Worm (Caenorhabditis elegans) whole organism, late embryonic: ENCODE measurements around the gene ubh-1.
A peak's percentile ranks its signal among the peaks of the same experiment; 100 is the strongest.

Experiments used
- C08G9.2 ChIP-seq: sonication (generic microtip); optimal IDR thresholded peaks from 2 replicates; lab custom pipeline; 2016; ENCODE audit warnings: mild to moderate bottlenecking, missing genetic modification characterization, moderate library complexity, missing compliant biosample characterization
- C38D4.7 ChIP-seq: fragments of 200-800 bp; sonication (Bioruptor generic); optimal IDR thresholded peaks from 2 replicates; lab custom pipeline; 2018; ENCODE audit warnings: mild to moderate bottlenecking, missing genetic modification characterization, moderate library complexity, missing compliant biosample characterization
- K09A11.1 ChIP-seq: sonication (generic microtip); optimal IDR thresholded peaks from 2 replicates; lab custom pipeline; 2017; ENCODE audit warnings: antibody characterized with exemption, mild to moderate bottlenecking, missing genetic modification characterization, missing compliant biosample characterization; ENCODE audit not compliant: insufficient read depth
- T23F11.4 ChIP-seq: fragments of 200-800 bp; sonication (Bioruptor generic); optimal IDR thresholded peaks from 2 replicates; lab custom pipeline; 2018; ENCODE audit warnings: mild to moderate bottlenecking, missing genetic modification characterization, missing compliant biosample characterization
- Y22D7AL.16 ChIP-seq: sonication (generic microtip); optimal IDR thresholded peaks from 2 replicates; lab custom pipeline; 2016; ENCODE audit warnings: missing genetic modification characterization, missing compliant biosample characterization
- ahr-1 ChIP-seq: sonication (generic microtip); optimal IDR thresholded peaks from 2 replicates; lab custom pipeline; 2016; ENCODE audit warnings: missing genetic modification characterization, missing compliant biosample characterization
- ceh-18 ChIP-seq: sonication (generic microtip); optimal IDR thresholded peaks from 2 replicates; lab custom pipeline; 2016; ENCODE audit warnings: missing genetic modification characterization, missing compliant biosample characterization
- ceh-19 ChIP-seq: fragments of 200-800 bp; sonication (Bioruptor generic); optimal IDR thresholded peaks from 2 replicates; lab custom pipeline; 2018; ENCODE audit warnings: mild to moderate bottlenecking, missing genetic modification characterization, missing compliant biosample characterization
- ceh-2 ChIP-seq: sonication (generic microtip); optimal IDR thresholded peaks from 2 replicates; lab custom pipeline; 2016; ENCODE audit warnings: missing genotype, missing genetic modification characterization, missing compliant biosample characterization
- ceh-24 ChIP-seq: sonication (generic microtip); optimal IDR thresholded peaks from 2 replicates; lab custom pipeline; 2016; ENCODE audit warnings: mild to moderate bottlenecking, missing genetic modification characterization, missing compliant biosample characterization
- ceh-31 ChIP-seq: sonication (generic microtip); optimal IDR thresholded peaks from 2 replicates; lab custom pipeline; 2016; ENCODE audit warnings: missing genetic modification characterization, missing compliant biosample characterization
- ceh-34 ChIP-seq: sonication (generic microtip); optimal IDR thresholded peaks from 2 replicates; lab custom pipeline; 2016; ENCODE audit warnings: mild to moderate bottlenecking, missing genetic modification characterization, missing compliant biosample characterization
- ceh-45 ChIP-seq: fragments of 200-800 bp; sonication (Bioruptor generic); IDR thresholded peaks from 2 replicates; pipeline ENCODE4 v1.3.6; 2022; ENCODE audit warnings: missing genetic modification reagents, missing genetic modification characterization, missing compliant biosample characterization
- ceh-6 ChIP-seq: fragments of 200-800 bp; sonication (Bioruptor generic); optimal IDR thresholded peaks from 2 replicates; lab custom pipeline; 2018; ENCODE audit warnings: mild to moderate bottlenecking, missing genetic modification characterization, missing compliant biosample characterization
- dmd-4 ChIP-seq: sonication (generic microtip); optimal IDR thresholded peaks from 2 replicates; lab custom pipeline; 2016; ENCODE audit warnings: borderline replicate concordance, missing genetic modification characterization, missing compliant biosample characterization
- elt-4 ChIP-seq: sonication (generic microtip); optimal IDR thresholded peaks from 2 replicates; lab custom pipeline; 2016; ENCODE audit warnings: missing genetic modification characterization, missing compliant biosample characterization
- ets-4 ChIP-seq: sonication (generic microtip); optimal IDR thresholded peaks from 2 replicates; lab custom pipeline; 2016; ENCODE audit warnings: missing genetic modification characterization, missing compliant biosample characterization
- fax-1 ChIP-seq: sonication (generic microtip); optimal IDR thresholded peaks from 2 replicates; lab custom pipeline; 2016; ENCODE audit warnings: missing genotype, missing genetic modification characterization, missing compliant biosample characterization
- hlh-6 ChIP-seq: sonication (generic microtip); optimal IDR thresholded peaks from 2 replicates; lab custom pipeline; 2016; ENCODE audit warnings: missing genotype, missing genetic modification characterization, missing compliant biosample characterization
- lim-6 ChIP-seq: sonication (generic microtip); optimal IDR thresholded peaks from 2 replicates; lab custom pipeline; 2016; ENCODE audit warnings: missing genetic modification characterization, missing compliant biosample characterization
- lin-11 ChIP-seq: fragments of 200-800 bp; sonication (Bioruptor generic); optimal IDR thresholded peaks from 2 replicates; lab custom pipeline; 2018; ENCODE audit warnings: mild to moderate bottlenecking, missing genetic modification characterization, missing compliant biosample characterization
- madf-2 ChIP-seq: sonication (generic microtip); optimal IDR thresholded peaks from 2 replicates; lab custom pipeline; 2017; ENCODE audit warnings: missing genetic modification characterization, missing compliant biosample characterization
- nfya-1 ChIP-seq: sonication (generic microtip); optimal IDR thresholded peaks from 2 replicates; lab custom pipeline; 2017; ENCODE audit warnings: missing genetic modification characterization, mild to moderate bottlenecking, missing compliant biosample characterization, antibody characterized with exemption, moderate library complexity
- nhr-11 ChIP-seq: fragments of 150-350 bp; optimal IDR thresholded peaks from 2 replicates; lab custom pipeline; 2014; ENCODE audit warnings: missing biosample characterization, missing genetic modification characterization
- npax-4 ChIP-seq: sonication (generic microtip); optimal IDR thresholded peaks from 2 replicates; lab custom pipeline; 2016; ENCODE audit warnings: missing genetic modification characterization, missing compliant biosample characterization
- pax-1 ChIP-seq: fragments of 150-350 bp; optimal IDR thresholded peaks from 2 replicates; lab custom pipeline; 2014; ENCODE audit warnings: missing biosample characterization, missing genetic modification characterization
- pha-2 ChIP-seq: sonication (generic microtip); optimal IDR thresholded peaks from 2 replicates; lab custom pipeline; 2017; ENCODE audit warnings: mild to moderate bottlenecking, missing genetic modification characterization, missing compliant biosample characterization
- pha-4 ChIP-seq: fragments of 150-350 bp; optimal IDR thresholded peaks from 2 replicates; lab custom pipeline; 2018; ENCODE audit warnings: missing biosample characterization, missing genetic modification reagents, missing genetic modification characterization
- pqm-1 ChIP-seq: sonication (generic microtip); optimal IDR thresholded peaks from 2 replicates; lab custom pipeline; 2016; ENCODE audit warnings: missing genetic modification characterization, missing compliant biosample characterization
- pros-1 ChIP-seq: fragments of 150-350 bp; optimal IDR thresholded peaks from 2 replicates; lab custom pipeline; 2014; ENCODE audit warnings: missing biosample characterization, missing genetic modification reagents, missing genetic modification characterization
- ref-2 ChIP-seq: sonication (generic microtip); optimal IDR thresholded peaks from 2 replicates; lab custom pipeline; 2016; ENCODE audit warnings: missing genetic modification characterization, missing compliant biosample characterization
- rnt-1 ChIP-seq: sonication (generic microtip); optimal IDR thresholded peaks from 2 replicates; lab custom pipeline; 2016; ENCODE audit warnings: missing genetic modification characterization, missing compliant biosample characterization
- sdc-2 ChIP-seq: sonication (generic microtip); optimal IDR thresholded peaks from 2 replicates; lab custom pipeline; 2016; ENCODE audit warnings: missing genotype, missing genetic modification characterization, missing compliant biosample characterization
- tbx-2 ChIP-seq: sonication (generic microtip); optimal IDR thresholded peaks from 2 replicates; lab custom pipeline; 2016; ENCODE audit warnings: missing genetic modification characterization, missing compliant biosample characterization
- ttx-3 ChIP-seq: sonication (generic microtip); optimal IDR thresholded peaks from 2 replicates; lab custom pipeline; 2016; ENCODE audit warnings: missing genetic modification reagents, missing genetic modification characterization, missing compliant biosample characterization
- unc-42 ChIP-seq: sonication (generic microtip); optimal IDR thresholded peaks from 2 replicates; lab custom pipeline; 2016; ENCODE audit warnings: missing genotype, missing genetic modification characterization, missing compliant biosample characterization
- unc-55 ChIP-seq: sonication (generic microtip); optimal IDR thresholded peaks from 2 replicates; lab custom pipeline; 2017; ENCODE audit warnings: missing biosample characterization, missing genetic modification reagents, missing genetic modification characterization
- ztf-16 ChIP-seq: sonication (generic microtip); optimal IDR thresholded peaks from 2 replicates; lab custom pipeline; 2017; ENCODE audit warnings: missing genetic modification characterization, missing compliant biosample characterization

ubh-1 gene

DNA sequence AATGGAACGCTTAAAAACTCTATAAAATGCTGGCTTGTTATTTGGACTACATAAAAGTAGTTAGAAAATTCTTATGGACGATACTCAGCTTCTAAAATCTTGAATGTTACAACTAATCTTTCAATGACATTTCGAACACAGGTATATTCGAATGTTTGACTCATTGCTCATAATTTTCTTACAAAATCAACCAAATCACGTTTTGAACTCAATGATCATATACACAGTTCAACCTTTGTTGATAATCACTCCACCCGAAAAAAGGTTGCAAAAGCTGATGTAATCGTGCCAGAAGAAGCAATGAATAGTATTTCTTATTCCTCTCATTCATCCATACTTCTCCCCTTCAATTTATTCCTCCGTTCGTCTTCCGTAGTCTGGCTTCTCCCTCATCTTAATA is 37.9 kb upstream of the ubh-1 start, which contains the start of gene K04A8.20:
TSS of gene K04A8.20 (plus strand) at position 301 of the 400 bp plus-strand sequence.
- TF ChIP-seq T23F11.4 (GFP tag; lab: Kevin White, UChicago) (no peak), unc-55 (no peak), sdc-2 (tag; lab: Kevin White, UChicago) (no peak), madf-2 (no peak), pha-4 (tag; lab: Kevin White, UChicago) (no peak), elt-4 (tag; lab: Kevin White, UChicago) (no peak), Y22D7AL.16 (no peak), ttx-3 (tag; lab: Kevin White, UChicago) (no peak)

DNA sequence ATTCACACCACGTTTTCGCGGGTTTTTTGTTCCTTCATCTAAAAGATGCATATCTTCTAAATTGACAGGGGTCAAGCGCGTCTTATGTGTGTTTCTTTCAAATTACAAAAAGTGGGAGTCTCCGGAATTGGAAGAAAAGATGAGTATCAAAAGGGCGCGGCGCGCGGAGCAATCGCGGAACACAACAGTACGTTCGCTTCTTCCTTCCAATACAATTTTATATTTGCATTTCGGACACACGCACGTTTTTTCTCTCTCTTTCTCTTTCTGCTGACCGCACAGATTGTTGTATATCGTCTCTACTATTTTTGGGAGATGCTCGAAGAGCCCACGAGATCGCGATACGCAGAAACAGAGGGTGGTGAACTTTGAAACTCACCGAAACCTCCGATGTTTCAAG is 37.1 kb upstream of the ubh-1 start:
- TF ChIP-seq hlh-6 (tag; lab: Kevin White, UChicago), result no peak
- TF ChIP-seq, all 69 proteins: peak for 0

DNA sequence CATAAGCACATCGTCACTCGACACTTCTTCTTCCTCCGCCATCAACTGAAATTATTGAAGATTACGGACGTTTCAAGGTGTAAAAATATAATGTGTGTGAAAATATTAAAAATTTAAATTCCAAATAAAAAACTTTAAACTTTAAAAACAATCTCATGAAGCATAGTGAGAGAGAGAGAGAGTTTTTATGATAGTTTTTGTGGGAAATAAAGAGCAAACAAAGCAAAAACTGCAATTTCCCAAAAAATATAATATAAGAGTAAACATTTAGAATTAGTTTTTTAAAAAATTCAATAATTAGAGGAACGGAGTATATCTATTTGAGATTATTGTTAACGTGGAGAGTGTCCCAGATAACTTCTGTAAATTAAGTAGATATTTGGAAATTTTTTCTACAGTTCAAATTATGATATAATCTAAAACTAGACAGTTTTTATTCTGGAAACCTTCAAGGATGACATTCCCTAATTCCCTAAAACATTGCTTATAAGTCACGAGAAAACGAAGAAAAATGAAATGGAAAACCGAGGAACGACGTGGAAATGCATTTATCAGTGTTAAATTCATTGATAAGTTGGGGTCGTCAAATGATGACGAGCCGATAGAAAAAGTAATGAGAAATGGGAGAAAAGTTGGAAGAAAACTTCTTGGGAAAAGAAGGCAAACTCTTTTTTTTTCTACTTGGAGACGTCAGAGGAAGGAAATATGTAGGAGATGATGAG is 35.4 kb upstream of the ubh-1 start, which contains the start of gene dre-1:
TSS of gene dre-1 (minus strand) at position 51 of the 722 bp plus-strand sequence.
- no peak for TF ChIP-seq sdc-2 (tag; lab: Kevin White, UChicago)
- no peak for TF ChIP-seq ceh-31 (tag; lab: Kevin White, UChicago)

DNA sequence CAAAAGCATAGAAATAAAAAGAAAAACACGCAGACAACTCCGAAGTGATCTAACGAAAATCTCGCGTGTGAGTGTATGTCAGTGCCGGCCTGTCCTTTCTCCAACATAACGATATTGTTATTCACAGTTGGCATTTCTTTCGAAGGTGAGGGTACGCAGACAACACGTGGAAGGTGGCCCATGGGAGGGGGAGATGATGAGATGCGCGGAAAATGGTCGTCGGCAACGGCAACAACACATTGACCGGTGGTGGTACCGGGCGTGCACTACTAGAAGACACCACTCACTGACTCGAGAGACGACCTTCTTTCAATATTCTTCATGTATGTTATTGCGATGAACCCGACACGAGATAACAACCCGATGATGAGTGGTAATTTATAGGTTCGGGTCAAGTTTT is 33.8 kb upstream of the ubh-1 start:
- TF ChIP-seq ceh-34 (tag; lab: Kevin White, UChicago) (no peak), ceh-24 (tag; lab: Kevin White, UChicago) (no peak), tbx-2 (tag; lab: Kevin White, UChicago) (peak; percentile 41), nhr-11 (tag; lab: Kevin White, UChicago) (no peak), C38D4.7 (GFP tag; lab: Kevin White, UChicago) (no peak), ref-2 (tag; lab: Kevin White, UChicago) (peak; percentile 61), lim-6 (no peak), pha-4 (tag; lab: Kevin White, UChicago) (no peak), K09A11.1 (tag; lab: Kevin White, UChicago) (no peak)

DNA sequence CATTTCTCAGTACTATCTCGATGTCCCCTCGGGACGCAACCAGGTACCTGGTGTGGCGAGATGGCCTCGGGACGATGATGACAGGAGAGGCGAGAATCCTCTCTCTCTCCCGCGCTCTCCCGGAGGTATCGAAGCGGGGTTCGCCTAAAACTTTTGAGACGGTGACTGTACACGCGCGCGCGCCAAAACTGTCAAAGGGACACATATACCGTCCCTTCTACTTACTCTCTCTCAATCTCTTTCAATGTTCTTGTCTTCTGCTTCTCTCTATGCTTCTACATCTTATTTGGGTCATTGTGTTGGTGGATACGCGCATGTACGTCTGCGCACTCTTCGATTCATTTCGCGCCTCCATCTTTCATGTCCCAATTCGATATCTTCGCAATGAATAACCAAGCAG is 30.7 kb upstream of the ubh-1 start:
- TF ChIP-seq lin-11 (tag; lab: Kevin White, UChicago) (no peak), ceh-2 (tag; lab: Kevin White, UChicago) (no peak), ref-2 (tag; lab: Kevin White, UChicago) (peak; percentile 55), T23F11.4 (GFP tag; lab: Kevin White, UChicago) (peak; percentile 37), tbx-2 (tag; lab: Kevin White, UChicago) (peak; percentile 32), pros-1 (tag; lab: Kevin White, UChicago) (peak; percentile 58)

DNA sequence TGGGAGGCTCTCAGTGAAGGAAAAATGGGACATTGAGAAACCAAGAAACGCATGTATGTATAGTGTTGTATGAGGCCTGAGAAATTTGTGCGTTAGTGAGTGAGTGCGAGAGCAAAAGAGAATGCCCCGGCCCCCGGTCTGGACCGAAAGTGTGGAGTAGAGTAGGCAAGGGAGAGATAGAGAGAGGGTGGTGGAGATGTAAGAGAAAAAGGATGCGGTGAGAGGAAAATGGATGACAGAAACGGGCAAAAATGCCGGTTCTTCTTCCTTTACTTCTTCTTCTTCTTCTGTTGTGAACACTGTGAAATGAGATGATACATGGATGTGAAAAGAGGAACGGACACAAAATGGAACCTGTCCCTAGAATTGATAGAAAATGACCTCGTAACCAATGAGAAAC is 27.1 kb upstream of the ubh-1 start:
- TF ChIP-seq ceh-6, result no peak
- TF ChIP-seq lin-11 (tag; lab: Kevin White, UChicago), result no peak
- no peak for TF ChIP-seq rnt-1 (tag; lab: Kevin White, UChicago)
- TF ChIP-seq ztf-16 (tag; lab: Kevin White, UChicago), result no peak
- no peak for TF ChIP-seq pqm-1 (tag; lab: Kevin White, UChicago)
- no peak for TF ChIP-seq npax-4
- TF ChIP-seq nfya-1 (tag; lab: Kevin White, UChicago), result peak; percentile 13
- TF ChIP-seq ceh-31 (tag; lab: Kevin White, UChicago), result peak; percentile 32
- no peak for TF ChIP-seq ahr-1 (tag; lab: Kevin White, UChicago)
- TF ChIP-seq K09A11.1 (tag; lab: Kevin White, UChicago), result no peak
- peak; percentile 30 for TF ChIP-seq C08G9.2 (tag; lab: Kevin White, UChicago)
- TF ChIP-seq hlh-6 (tag; lab: Kevin White, UChicago), result peak; percentile 3
- TF ChIP-seq fax-1 (tag; lab: Kevin White, UChicago), result no peak
- no peak for TF ChIP-seq ceh-2 (tag; lab: Kevin White, UChicago)
- no peak for TF ChIP-seq ets-4 (tag; lab: Kevin White, UChicago)
- TF ChIP-seq pax-1 (tag; lab: Kevin White, UChicago), result no peak
- TF ChIP-seq ceh-18 (tag; lab: Kevin White, UChicago), result peak; percentile 45
- TF ChIP-seq ttx-3 (tag; lab: Kevin White, UChicago), result no peak
- no peak for TF ChIP-seq nhr-11 (tag; lab: Kevin White, UChicago)
- no peak for TF ChIP-seq ceh-19 (GFP tag; lab: Kevin White, UChicago)
- 0 out of 2 replicates have a peak, but pooled peaks have one; percentile 29 for TF ChIP-seq ceh-45
- no peak for TF ChIP-seq Y22D7AL.16
- TF ChIP-seq pha-2 (tag; lab: Kevin White, UChicago), result no peak
- TF ChIP-seq dmd-4 (tag; lab: Kevin White, UChicago), result no peak
- peak; percentile 32 for TF ChIP-seq unc-42 (tag; lab: Kevin White, UChicago)
